Fruit fly (Drosophila melanogaster): Measurements from ENCODE around the gene CG15258.

CG15258 gene

DNA sequence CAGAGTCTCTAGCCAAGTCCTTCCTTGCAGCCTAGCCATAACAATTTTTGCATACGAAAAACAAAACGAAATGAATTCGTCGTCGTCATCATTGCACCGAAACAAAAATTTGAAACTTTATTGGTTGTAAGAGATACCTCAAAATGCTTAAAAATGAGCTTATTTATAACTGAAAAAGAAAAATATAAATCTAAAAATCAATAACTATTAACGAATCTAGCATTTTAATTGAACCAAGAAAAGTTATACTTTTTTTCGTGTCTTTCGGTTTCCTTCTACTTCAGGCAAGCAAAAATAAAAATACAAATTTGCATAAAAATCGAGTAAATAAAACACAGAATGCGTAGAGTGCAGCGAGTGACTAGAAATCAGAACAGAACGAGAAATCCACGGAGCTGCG is 6.2 kb upstream of the CG15258 start:
- TF ChIP-seq CG11617 (GFP tag; optimal IDR thresholded peaks at IDR 0.05) (no peak), CG7101 (tag; optimal IDR thresholded peaks at IDR 0.05) (no peak), pad (GFP tag; optimal IDR thresholded peaks at IDR 0.05) (no peak), CG1620 (GFP tag; optimal IDR thresholded peaks at IDR 0.05) (no peak), Crg-1 (GFP tag; optimal IDR thresholded peaks at IDR 0.05) (no peak), ovo (GFP tag; optimal IDR thresholded peaks at IDR 0.05) (no peak), cic (GFP tag; optimal IDR thresholded peaks at IDR 0.05) (no peak), cnc (optimal IDR thresholded peaks at IDR 0.05) (no peak), tj (GFP tag; optimal IDR thresholded peaks at IDR 0.05) (no peak), Hr96 (GFP tag; optimal IDR thresholded peaks at IDR 0.05) (no peak), bab1 (GFP tag; optimal IDR thresholded peaks at IDR 0.05) (no peak), CG7045 (GFP tag; optimal IDR thresholded peaks at IDR 0.05) (no peak), CG5204 (GFP tag; optimal IDR thresholded peaks at IDR 0.05) (no peak), kay (GFP tag; ENCODE audit: borderline replicate concordance) (no peak), Mnt (GFP tag; optimal IDR thresholded peaks at IDR 0.05) (no peak)

DNA sequence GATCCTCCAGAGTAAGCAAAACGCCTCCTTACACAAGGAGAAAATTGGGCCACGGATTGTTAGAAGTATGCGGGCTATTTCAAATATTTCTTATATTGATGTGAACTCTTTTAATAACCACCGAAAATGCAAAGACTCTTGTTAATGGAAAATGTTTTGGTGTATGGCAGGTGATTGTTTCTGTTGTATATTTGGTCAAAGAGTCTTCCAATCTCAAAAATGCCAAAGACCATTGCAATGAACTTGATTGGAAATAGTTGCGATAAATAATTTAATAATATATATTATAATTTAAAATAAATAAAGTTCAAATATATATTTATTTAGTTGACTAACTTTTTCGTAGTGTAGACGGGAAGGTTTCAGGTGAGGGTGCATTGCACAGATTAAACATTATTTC is 2.6 kb upstream of the CG15258 start:
- TF ChIP-seq toe (GFP tag; optimal IDR thresholded peaks at IDR 0.05): no peak
- TF ChIP-seq CG5204 (GFP tag; optimal IDR thresholded peaks at IDR 0.05): no peak
- no peak for TF ChIP-seq pad (GFP tag; optimal IDR thresholded peaks at IDR 0.05)
- TF ChIP-seq CG1620 (GFP tag; optimal IDR thresholded peaks at IDR 0.05): no peak
- no peak for TF ChIP-seq Mnt (GFP tag; optimal IDR thresholded peaks at IDR 0.05)
- TF ChIP-seq bab1 (GFP tag; optimal IDR thresholded peaks at IDR 0.05): no peak
- no peak for TF ChIP-seq CG12768 (GFP tag; optimal IDR thresholded peaks at IDR 0.05)
- TF ChIP-seq Hr96 (GFP tag; optimal IDR thresholded peaks at IDR 0.05): no peak
- TF ChIP-seq CG33017 (tag; optimal IDR thresholded peaks at IDR 0.05): no peak
- no peak for TF ChIP-seq kay (GFP tag; ENCODE audit: borderline replicate concordance)
- TF ChIP-seq CG7045 (GFP tag; optimal IDR thresholded peaks at IDR 0.05): no peak
- no peak for TF ChIP-seq cnc (optimal IDR thresholded peaks at IDR 0.05)

DNA sequence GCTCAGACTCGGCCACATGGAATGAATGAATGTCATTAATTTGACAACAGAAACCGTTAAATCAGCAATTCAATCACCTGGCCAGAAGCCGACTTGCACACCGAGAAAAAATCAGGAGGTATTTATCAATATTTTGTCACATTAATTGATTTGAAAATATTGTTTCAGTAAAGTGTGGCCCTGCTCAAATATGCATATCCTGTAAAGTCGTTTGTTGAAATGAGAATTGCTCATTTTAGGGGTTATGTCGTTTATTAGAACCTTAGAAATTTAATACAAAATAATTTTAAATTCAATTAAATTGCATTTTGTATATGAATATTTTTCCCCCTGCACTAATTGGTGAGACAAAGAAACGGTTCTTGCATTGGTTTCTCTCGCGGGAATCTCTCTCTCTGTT is 2.9 kb downstream of the CG15258 start:
- TF ChIP-seq CG14711 (tag; optimal IDR thresholded peaks at IDR 0.05): no peak
- no peak for TF ChIP-seq Hr96 (GFP tag; optimal IDR thresholded peaks at IDR 0.05)

DNA sequence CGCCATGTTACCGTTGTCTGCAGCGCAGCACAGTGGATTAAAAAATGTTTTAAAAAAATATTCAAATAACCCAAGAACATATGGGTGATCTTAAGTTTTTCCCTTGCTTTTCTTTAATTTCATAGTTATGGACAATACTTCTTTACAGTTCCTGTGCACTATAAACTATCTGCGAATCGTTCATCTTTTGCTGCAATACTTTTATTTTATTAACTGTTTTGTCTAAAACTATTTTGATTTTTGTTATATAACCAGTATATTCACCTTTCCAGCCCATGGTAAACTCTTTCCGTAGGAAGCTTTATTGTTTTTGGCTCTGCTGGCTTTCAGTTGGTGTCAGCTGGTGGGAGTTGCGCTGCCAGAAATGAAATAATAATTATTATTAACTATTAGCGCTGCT is 10.5 kb downstream of the CG15258 start:
- TF ChIP-seq cnc (optimal IDR thresholded peaks at IDR 0.05): no peak
- no peak for TF ChIP-seq Clk (GFP tag; optimal IDR thresholded peaks at IDR 0.05)
- TF ChIP-seq bab1 (GFP tag; optimal IDR thresholded peaks at IDR 0.05): no peak
- no peak for TF ChIP-seq Crg-1 (GFP tag; optimal IDR thresholded peaks at IDR 0.05)
- TF ChIP-seq CG5204 (GFP tag; optimal IDR thresholded peaks at IDR 0.05): no peak
- no peak for TF ChIP-seq cic (GFP tag; optimal IDR thresholded peaks at IDR 0.05)
- TF ChIP-seq kay (GFP tag; ENCODE audit: borderline replicate concordance): no peak
- TF ChIP-seq Mnt (GFP tag; optimal IDR thresholded peaks at IDR 0.05): no peak
- no peak for TF ChIP-seq CG1620 (GFP tag; optimal IDR thresholded peaks at IDR 0.05)
- no peak for TF ChIP-seq CG14711 (tag; optimal IDR thresholded peaks at IDR 0.05)

DNA sequence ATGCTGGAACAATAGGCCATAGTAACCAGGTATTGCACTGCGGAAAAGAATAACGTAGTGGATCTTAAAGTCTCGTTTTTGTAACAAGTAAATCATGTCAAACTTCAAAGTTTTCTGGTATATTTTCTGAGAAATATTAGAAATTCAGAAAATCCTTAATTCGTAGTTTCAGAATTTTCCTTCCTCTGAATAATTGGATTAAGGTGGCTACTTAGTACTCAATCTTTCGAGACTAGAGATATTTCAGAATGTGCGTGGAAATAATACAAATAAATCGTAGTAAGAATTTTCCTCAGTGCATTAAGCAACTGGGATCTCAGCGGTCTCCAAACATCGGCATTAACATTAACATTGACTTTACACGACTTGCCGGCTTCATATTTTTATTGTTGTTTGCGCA is 12.2 kb downstream of the CG15258 start:
- TF ChIP-seq CG33017 (tag; optimal IDR thresholded peaks at IDR 0.05) (no peak), toe (GFP tag; optimal IDR thresholded peaks at IDR 0.05) (no peak), tj (GFP tag; optimal IDR thresholded peaks at IDR 0.05) (no peak), cic (GFP tag; optimal IDR thresholded peaks at IDR 0.05) (no peak), kay (GFP tag; ENCODE audit: borderline replicate concordance) (no peak), ovo (GFP tag; optimal IDR thresholded peaks at IDR 0.05) (no peak), bab1 (GFP tag; optimal IDR thresholded peaks at IDR 0.05) (no peak), CG7101 (tag; optimal IDR thresholded peaks at IDR 0.05) (no peak), CG12768 (GFP tag; optimal IDR thresholded peaks at IDR 0.05) (no peak), Mnt (GFP tag; optimal IDR thresholded peaks at IDR 0.05) (no peak), CG14711 (tag; optimal IDR thresholded peaks at IDR 0.05) (no peak), CG11617 (GFP tag; optimal IDR thresholded peaks at IDR 0.05) (no peak), Crg-1 (GFP tag; optimal IDR thresholded peaks at IDR 0.05) (no peak)

DNA sequence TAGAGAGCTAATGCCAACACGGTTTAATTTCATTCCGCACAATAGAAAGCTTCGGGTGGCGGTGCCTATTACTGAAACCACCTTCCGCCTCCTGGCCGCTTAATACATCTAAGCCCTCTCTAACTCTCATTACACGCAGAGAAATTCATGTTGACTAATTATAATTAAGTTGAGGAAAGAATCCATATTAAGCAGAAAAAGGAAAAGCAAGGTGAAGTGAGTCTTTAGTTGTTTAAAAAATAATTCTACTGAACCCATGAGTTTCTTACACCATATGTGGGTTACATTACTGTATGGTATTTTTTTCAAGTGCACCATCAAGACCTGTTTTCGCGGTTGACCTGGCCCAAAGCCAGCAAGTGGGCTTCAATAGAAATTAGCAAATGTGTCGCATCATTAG is 16.1 kb downstream of the CG15258 start:
- TF ChIP-seq CG33017 (tag; optimal IDR thresholded peaks at IDR 0.05) (no peak), kay (GFP tag; ENCODE audit: borderline replicate concordance) (no peak)

DNA sequence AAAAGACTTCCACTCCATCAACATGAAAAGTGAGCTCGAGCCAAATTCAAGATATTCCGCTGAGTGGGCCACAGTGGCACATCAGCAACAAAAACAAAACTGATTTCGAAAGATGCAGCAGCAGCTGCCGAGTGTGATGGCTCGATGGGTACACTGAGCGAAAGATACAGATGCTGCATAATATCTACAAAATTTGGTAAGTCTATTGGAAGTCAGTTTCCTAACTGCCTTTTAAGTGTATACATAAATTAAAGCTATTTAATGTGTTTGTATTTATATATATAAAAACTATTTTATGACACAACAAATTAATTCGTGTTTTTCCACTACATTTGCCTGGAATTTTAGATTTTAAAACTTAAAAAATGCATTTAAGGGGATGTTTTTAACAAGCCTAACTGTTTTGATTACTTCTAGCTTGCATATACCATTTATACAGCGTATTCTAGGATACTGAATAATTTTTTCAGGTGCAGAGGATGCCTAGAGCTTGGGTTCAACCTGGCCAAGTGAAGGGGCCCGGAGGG is 18.0 kb downstream of the CG15258 start:
- no peak for TF ChIP-seq pad (GFP tag; optimal IDR thresholded peaks at IDR 0.05)
- no peak for TF ChIP-seq cic (GFP tag; optimal IDR thresholded peaks at IDR 0.05)
- TF ChIP-seq CG7101 (tag; optimal IDR thresholded peaks at IDR 0.05): no peak
- no peak for TF ChIP-seq ovo (GFP tag; optimal IDR thresholded peaks at IDR 0.05)
- TF ChIP-seq bab1 (GFP tag; optimal IDR thresholded peaks at IDR 0.05): no peak

DNA sequence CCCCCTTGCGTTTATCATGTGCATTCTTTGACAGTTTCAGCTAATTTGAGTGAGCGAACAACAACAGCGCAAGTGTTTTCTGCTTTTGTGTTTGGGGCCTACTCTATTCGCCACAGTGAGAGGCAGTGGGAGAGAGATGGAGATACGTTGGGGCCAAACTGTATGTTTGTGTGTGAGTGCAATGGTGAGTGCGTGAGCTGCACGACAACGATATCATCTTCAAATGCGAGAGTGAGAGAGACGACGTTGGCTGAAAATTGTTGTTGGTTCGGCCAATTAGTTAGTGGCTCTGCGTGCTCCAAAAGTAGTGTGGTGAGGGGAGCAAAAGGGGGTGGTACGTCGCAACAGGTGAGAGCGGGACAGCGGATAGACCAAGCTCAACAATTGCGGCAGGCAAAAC is 21.8 kb downstream of the CG15258 start:
- TF ChIP-seq bab1 (GFP tag; optimal IDR thresholded peaks at IDR 0.05): no peak
- no peak for TF ChIP-seq CG12768 (GFP tag; optimal IDR thresholded peaks at IDR 0.05)
- no peak for TF ChIP-seq Mnt (GFP tag; optimal IDR thresholded peaks at IDR 0.05)
- TF ChIP-seq CG11617 (GFP tag; optimal IDR thresholded peaks at IDR 0.05): no peak
- TF ChIP-seq CG7101 (tag; optimal IDR thresholded peaks at IDR 0.05): no peak
- no peak for TF ChIP-seq cic (GFP tag; optimal IDR thresholded peaks at IDR 0.05)
- no peak for TF ChIP-seq ovo (GFP tag; optimal IDR thresholded peaks at IDR 0.05)
- TF ChIP-seq CG5204 (GFP tag; optimal IDR thresholded peaks at IDR 0.05): no peak
- no peak for TF ChIP-seq tj (GFP tag; optimal IDR thresholded peaks at IDR 0.05)
- no peak for TF ChIP-seq CG14711 (tag; optimal IDR thresholded peaks at IDR 0.05)
- TF ChIP-seq CG1620 (GFP tag; optimal IDR thresholded peaks at IDR 0.05): no peak
- TF ChIP-seq Hr96 (GFP tag; optimal IDR thresholded peaks at IDR 0.05): no peak
- TF ChIP-seq pad (GFP tag; optimal IDR thresholded peaks at IDR 0.05): no peak
- no peak for TF ChIP-seq toe (GFP tag; optimal IDR thresholded peaks at IDR 0.05)
- no peak for TF ChIP-seq CG33017 (tag; optimal IDR thresholded peaks at IDR 0.05)
- TF ChIP-seq cnc (optimal IDR thresholded peaks at IDR 0.05): no peak
